Worm (Caenorhabditis elegans) whole organism, young adult: ENCODE measurements around the gene C08E3.15.
"Not testable (repeated sequence)": the region's sequence is repeated elsewhere in the genome, so short reads cannot be mapped to it uniquely, and the experiment has no call there.

Experiments used
- B0035.1 ChIP-seq: sonication (generic microtip); optimal IDR thresholded peaks from 2 replicates; lab custom pipeline; 2016; ENCODE audit warnings: missing genetic modification characterization, mild to moderate bottlenecking, missing compliant biosample characterization, missing genotype, missing genetic modification reagents
- B0261.1 ChIP-seq: sonication (generic microtip); optimal IDR thresholded peaks from 2 replicates; lab custom pipeline; 2016; ENCODE audit warnings: mild to moderate bottlenecking, missing genetic modification characterization, moderate library complexity, missing compliant biosample characterization
- C17E4.6 ChIP-seq: fragments of 200-800 bp; sonication (Bioruptor generic); IDR thresholded peaks from 2 replicates; pipeline ENCODE4 v1.3.6; 2022; ENCODE audit warnings: missing genetic modification reagents, missing genetic modification characterization, missing compliant biosample characterization
- F10E7.11 ChIP-seq: sonication (generic microtip); optimal IDR thresholded peaks from 2 replicates; lab custom pipeline; 2017; ENCODE audit warnings: mild to moderate bottlenecking, missing genetic modification characterization, moderate library complexity, missing compliant biosample characterization
- F49E8.2 ChIP-seq: sonication (generic microtip); optimal IDR thresholded peaks from 3 replicates; lab custom pipeline; 2017; ENCODE audit warnings: missing genetic modification characterization, mild to moderate bottlenecking, missing compliant biosample characterization, antibody characterized with exemption, moderate library complexity; ENCODE audit not compliant: insufficient read depth
- K12H6.12 ChIP-seq: fragments of 200-800 bp; sonication (Bioruptor generic); optimal IDR thresholded peaks from 2 replicates; lab custom pipeline; 2018; ENCODE audit warnings: mild to moderate bottlenecking, missing genetic modification characterization, missing compliant biosample characterization
- Y56A3A.18 ChIP-seq: fragments of 200-800 bp; sonication (Bioruptor generic); IDR thresholded peaks from 2 replicates; pipeline ENCODE4 v1.3.6; 2022; ENCODE audit warnings: missing genetic modification reagents, missing genetic modification characterization, missing compliant biosample characterization
- Y67H2A.10 ChIP-seq: fragments of 200-800 bp; sonication (Bioruptor generic); conservative IDR thresholded peaks from 2 replicates; pipeline ENCODE4 v1.3.6; 2022; ENCODE audit warnings: missing genetic modification reagents, missing genetic modification characterization, missing compliant biosample characterization
- akir-1 ChIP-seq: fragments of 200-800 bp; sonication (Bioruptor generic); optimal IDR thresholded peaks from 2 replicates; lab custom pipeline; 2018; ENCODE audit warnings: mild to moderate bottlenecking, missing genetic modification characterization, moderate library complexity, missing compliant biosample characterization
- ama-1 ChIP-seq, 3 experiments: fragments of 150-350 bp in 1 of 3; sonication (generic microtip) in 2 of 3; optimal IDR thresholded peaks; 2 replicates each; lab custom pipeline; 2014 to 2018; ENCODE audit warnings: missing biosample characterization in 2 of 3, missing genetic modification characterization in 2 of 3, missing genetic modification reagents in 2 of 3
- aptf-2 ChIP-seq: fragments of 200-800 bp; sonication (Bioruptor generic); conservative IDR thresholded peaks from 2 replicates; pipeline ENCODE4 v1.3.6; 2022; ENCODE audit warnings: missing genetic modification reagents, missing genetic modification characterization, missing compliant biosample characterization
- attf-3 ChIP-seq: fragments of 200-800 bp; sonication (Bioruptor generic); conservative IDR thresholded peaks from 2 replicates; pipeline ENCODE4 v1.3.6; 2022; ENCODE audit warnings: missing genetic modification reagents, missing genetic modification characterization, missing compliant biosample characterization
- ceh-58 ChIP-seq: fragments of 200-800 bp; sonication (Bioruptor generic); IDR thresholded peaks from 2 replicates; pipeline ENCODE4 v1.3.6; 2022; ENCODE audit warnings: missing genetic modification characterization, missing compliant biosample characterization
- ceh-91 ChIP-seq: fragments of 200-800 bp; sonication (Bioruptor generic); IDR thresholded peaks from 2 replicates; pipeline ENCODE4 v1.3.6; 2022; ENCODE audit warnings: missing genetic modification reagents, missing genetic modification characterization, missing compliant biosample characterization
- dox-1 ChIP-seq: fragments of 200-800 bp; sonication (Bioruptor generic); IDR thresholded peaks from 2 replicates; pipeline ENCODE4 v1.3.6; 2022; ENCODE audit warnings: missing genetic modification reagents, missing genetic modification characterization, missing compliant biosample characterization
- dpl-1 ChIP-seq: fragments of 150-350 bp; optimal IDR thresholded peaks from 2 replicates; lab custom pipeline; 2014; ENCODE audit warnings: missing biosample characterization, missing genetic modification reagents, missing genetic modification characterization
- egrh-3 ChIP-seq: fragments of 200-800 bp; sonication (Bioruptor generic); IDR thresholded peaks from 2 replicates; pipeline ENCODE4 v1.3.6; 2022; ENCODE audit warnings: missing genetic modification reagents, missing genetic modification characterization, missing compliant biosample characterization
- hmg-20 ChIP-seq: fragments of 200-800 bp; sonication (Bioruptor generic); IDR thresholded peaks from 2 replicates; pipeline ENCODE4 v1.3.6; 2022; ENCODE audit warnings: missing genetic modification reagents, missing genetic modification characterization, missing compliant biosample characterization
- mxl-1 ChIP-seq: sonication (generic microtip); optimal IDR thresholded peaks from 2 replicates; lab custom pipeline; 2016; ENCODE audit warnings: missing genetic modification characterization, missing compliant biosample characterization
- nfya-1 ChIP-seq: sonication (generic microtip); optimal IDR thresholded peaks from 2 replicates; lab custom pipeline; 2017; ENCODE audit warnings: antibody characterized with exemption, missing compliant biosample characterization, missing genetic modification characterization, borderline replicate concordance; ENCODE audit not compliant: insufficient read depth
- nhr-80 ChIP-seq: sonication (generic microtip); optimal IDR thresholded peaks from 2 replicates; lab custom pipeline; 2016; ENCODE audit warnings: missing genetic modification characterization, missing compliant biosample characterization
- sea-2 ChIP-seq: fragments of 200-800 bp; sonication (Bioruptor generic); IDR thresholded peaks from 2 replicates; pipeline ENCODE4 v1.3.6; 2022; ENCODE audit warnings: missing genetic modification characterization, missing compliant biosample characterization
- snpc-1.1 ChIP-seq: sonication (generic microtip); optimal IDR thresholded peaks from 2 replicates; lab custom pipeline; 2017; ENCODE audit warnings: missing genetic modification characterization, mild to moderate bottlenecking, missing compliant biosample characterization, antibody characterized with exemption, moderate library complexity, missing genotype, missing genetic modification reagents; ENCODE audit not compliant: insufficient read depth
- snpc-1.3 ChIP-seq: sonication (generic microtip); optimal IDR thresholded peaks from 2 replicates; lab custom pipeline; 2017; ENCODE audit warnings: missing genetic modification characterization, mild to moderate bottlenecking, missing compliant biosample characterization, antibody characterized with exemption, moderate library complexity, missing genotype, missing genetic modification reagents; ENCODE audit not compliant: insufficient read depth
- snpc-4 ChIP-seq, 5 experiments: fragments of 150-350 bp in 1 of 5; sonication (generic microtip) in 4 of 5; optimal IDR thresholded peaks; 2 replicates each; lab custom pipeline; 2014 to 2018; ENCODE audit warnings: missing genetic modification characterization in 5 of 5, missing biosample characterization in 3 of 5, antibody characterized with exemption in 2 of 5, mild to moderate bottlenecking in 2 of 5, missing compliant biosample characterization in 2 of 5, missing genotype in 2 of 5, moderate library complexity in 2 of 5, missing genetic modification reagents in 1 of 5
- zfh-2 ChIP-seq: fragments of 200-800 bp; sonication (Bioruptor generic); conservative IDR thresholded peaks from 2 replicates; pipeline ENCODE4 v1.3.6; 2022; ENCODE audit warnings: missing genetic modification reagents, missing genetic modification characterization, missing compliant biosample characterization
- zim-3 ChIP-seq: sonication (generic microtip); optimal IDR thresholded peaks from 2 replicates; lab custom pipeline; 2017; ENCODE audit warnings: mild to moderate bottlenecking, missing genetic modification characterization, moderate library complexity, missing compliant biosample characterization
- ztf-22 ChIP-seq: fragments of 200-800 bp; sonication (Bioruptor generic); optimal IDR thresholded peaks from 2 replicates; lab custom pipeline; 2018; ENCODE audit warnings: mild to moderate bottlenecking, missing genetic modification characterization, moderate library complexity, missing compliant biosample characterization
- ztf-25 ChIP-seq: fragments of 200-800 bp; sonication (Bioruptor generic); IDR thresholded peaks from 2 replicates; pipeline ENCODE4 v1.3.6; 2022; ENCODE audit warnings: missing genetic modification reagents, missing genetic modification characterization, missing compliant biosample characterization
- ztf-3 ChIP-seq: fragments of 200-800 bp; sonication (Bioruptor generic); optimal IDR thresholded peaks from 2 replicates; lab custom pipeline; 2018; ENCODE audit warnings: mild to moderate bottlenecking, missing genetic modification characterization, missing compliant biosample characterization

C08E3.15 gene

DNA sequence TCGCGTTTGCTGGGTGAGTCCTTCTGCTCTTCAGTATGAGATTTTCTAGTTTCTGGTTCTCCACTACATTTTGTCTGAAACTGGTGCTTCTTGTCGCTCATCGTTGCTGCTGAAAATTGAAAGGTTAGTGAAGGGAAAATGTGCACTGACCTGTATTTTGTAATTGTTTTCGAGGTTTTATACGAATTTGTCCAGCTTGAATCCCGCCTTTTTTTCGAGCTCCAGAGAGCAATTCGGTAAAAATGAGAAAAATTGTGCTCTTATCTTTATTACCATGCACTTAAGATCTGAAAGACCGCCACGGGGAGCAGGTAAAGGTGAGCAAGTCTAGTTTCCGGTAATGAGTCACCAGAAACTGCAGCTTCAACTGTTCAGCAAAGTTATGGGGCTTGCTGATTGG is at the start of gene C08E3.15:
TSS of gene C08E3.15 (minus strand) at position 101 of the 400 bp plus-strand sequence.
- not testable (repeated sequence) for TF ChIP-seq attf-3 (GFP tag; lab: Robert Waterston, UW); K12H6.12 (tag; lab: Kevin White, UChicago); ztf-25 (GFP tag; lab: Robert Waterston, UW)

DNA sequence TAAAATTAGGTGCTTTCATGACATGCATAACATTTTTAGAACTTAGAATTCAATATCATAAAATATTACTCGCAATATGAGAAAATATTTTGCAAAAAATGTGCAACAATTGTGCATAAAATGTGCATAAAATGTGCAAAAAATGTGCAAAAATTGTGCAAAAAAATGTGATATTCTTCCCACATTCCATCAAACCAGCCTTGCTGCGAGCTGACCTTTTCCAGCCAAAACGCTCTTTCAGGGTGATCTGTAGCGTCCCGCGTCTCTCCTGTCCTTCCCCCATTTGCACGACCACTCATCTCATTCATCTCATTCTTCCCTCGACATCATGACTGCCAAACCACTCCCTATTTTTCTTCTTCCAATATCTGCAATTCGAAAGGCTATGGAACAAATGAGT is 48.4 kb upstream of the C08E3.15 start, which contains the start of gene fbxb-17:
TSS of gene fbxb-17 (plus strand) at position 301 of the 400 bp plus-strand sequence.
- no peak for TF ChIP-seq sea-2 (GFP tag; lab: Robert Waterston, UW)
- TF ChIP-seq egrh-3, result no peak

ce11 chrII:1672673-1673072 is 45.0 kb upstream of the C08E3.15 start:
- TF ChIP-seq zim-3, result no peak
- peak; percentile 29; the same call in 1 of the 2 replicates for TF ChIP-seq zfh-2 (GFP tag; lab: Robert Waterston, UW)
- TF ChIP-seq akir-1, result no peak
- no peak for TF ChIP-seq ztf-3 (GFP tag; lab: Kevin White, UChicago)

- TF ChIP-seq ceh-91 (GFP tag; lab: Robert Waterston, UW) (no peak), zfh-2 (GFP tag; lab: Robert Waterston, UW) (0 out of 2 replicates have a peak, but pooled peaks have one; percentile 33)
These were observed 43.3 kb upstream of the C08E3.15 start for ce11 chrII:1670985-1671384.

DNA sequence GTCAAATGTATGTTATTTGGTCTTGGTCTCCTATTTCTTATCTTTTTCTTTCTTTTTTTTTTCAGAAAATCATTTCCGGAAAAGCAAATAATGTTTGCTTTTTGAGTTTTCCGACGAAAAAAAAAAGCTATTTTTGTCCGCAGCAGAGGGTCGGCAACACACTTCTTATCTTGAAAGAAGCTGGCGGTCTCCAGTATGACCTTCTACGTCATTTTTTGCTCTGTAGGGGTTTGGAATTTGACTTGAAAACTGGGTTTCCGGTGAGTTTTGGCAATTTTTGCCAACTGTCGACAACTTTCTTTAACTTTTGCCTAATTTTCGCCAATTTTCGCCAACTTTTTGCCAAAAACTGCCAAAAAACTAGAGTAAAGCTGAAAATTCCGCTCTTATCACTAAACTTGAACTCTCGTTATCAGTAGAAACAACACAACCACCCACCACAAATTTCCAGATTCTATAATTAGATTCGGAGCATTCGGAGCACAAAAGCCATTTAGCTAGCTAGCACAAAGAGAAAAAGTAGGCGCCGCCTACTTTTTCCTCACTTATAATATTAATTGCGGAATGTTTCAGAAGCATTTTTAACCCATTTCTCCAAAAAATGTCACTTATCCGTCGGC is 42.7 kb upstream of the C08E3.15 start, which contains the start of gene nhx-6:
TSS of gene nhx-6 (plus strand) at position 570 of the 620 bp plus-strand sequence.
- TF ChIP-seq nhr-80 (tag; lab: Kevin White, UChicago) (peak; percentile 47), dox-1 (GFP tag; lab: Robert Waterston, UW) (0 out of 2 replicates have a peak, but pooled peaks have one; percentile 17), hmg-20 (GFP tag; lab: Robert Waterston, UW) (no peak)
- TF ChIP-seq, all 124 proteins: peak for 2

DNA sequence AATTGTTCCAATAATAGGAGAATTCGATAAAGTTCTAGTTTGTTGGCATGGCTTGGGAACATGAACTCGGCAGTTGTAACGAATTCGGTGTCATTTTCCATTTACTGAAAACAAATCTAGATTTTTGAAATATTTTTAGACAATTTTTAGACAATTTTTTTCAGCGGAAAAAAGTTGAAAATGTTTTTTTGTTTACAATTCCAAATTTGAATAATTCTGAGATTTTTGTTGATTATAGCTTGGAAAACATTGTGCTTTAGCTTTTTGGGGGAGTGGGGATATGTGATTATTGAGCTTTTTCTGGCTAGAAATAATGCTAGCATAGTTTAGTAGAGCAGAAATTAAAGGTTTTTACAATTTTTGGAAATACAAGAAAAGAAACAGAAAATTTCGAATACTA is 41.2 kb upstream of the C08E3.15 start, which contains the start of gene srw-97:
TSS of gene srw-97 (minus strand) at position 101 of the 400 bp plus-strand sequence.
- no peak for TF ChIP-seq ama-1 (optimal IDR thresholded peaks at IDR 0.05; lab: Kevin White, UChicago)
- no peak for TF ChIP-seq ama-1 (GFP tag; optimal IDR thresholded peaks at IDR 0.05; lab: Kevin White, UChicago)
- no peak for TF ChIP-seq aptf-2 (GFP tag; lab: Robert Waterston, UW)
- TF ChIP-seq dox-1 (GFP tag; lab: Robert Waterston, UW), result no peak
- no peak for TF ChIP-seq snpc-1.3 (tag; lab: Kevin White, UChicago)
- no peak for TF ChIP-seq Y56A3A.18
- TF ChIP-seq ceh-58 (GFP tag; lab: Robert Waterston, UW), result no peak
- no peak for TF ChIP-seq snpc-1.1
- no peak for TF ChIP-seq ztf-22 (GFP tag; lab: Kevin White, UChicago)
- TF ChIP-seq C17E4.6 (GFP tag; lab: Robert Waterston, UW), result no peak
- no peak for TF ChIP-seq F10E7.11 (tag; lab: Kevin White, UChicago)
- no peak for TF ChIP-seq Y67H2A.10 (GFP tag; lab: Robert Waterston, UW)
- no peak for TF ChIP-seq nfya-1 (tag; lab: Kevin White, UChicago)

ce11 chrII:1666025-1666424 is 38.3 kb upstream of the C08E3.15 start, which contains the start of gene srlf-29:
Gene srlf-29 (plus strand): TSS chrII:1666325.
- TF ChIP-seq F10E7.11 (tag; lab: Kevin White, UChicago), result no peak
- TF ChIP-seq snpc-1.3 (tag; lab: Kevin White, UChicago), result no peak
- no peak for TF ChIP-seq snpc-4 (GFP tag; optimal IDR thresholded peaks at IDR 0.05; lab: Kevin White, UChicago)
- TF ChIP-seq snpc-4 (tag; optimal IDR thresholded peaks at IDR 0.05; lab: Kevin White, UChicago), result no peak
- no peak for TF ChIP-seq B0035.1 (tag; lab: Kevin White, UChicago)
- no peak for TF ChIP-seq mxl-1 (tag; lab: Kevin White, UChicago)
- no peak for TF ChIP-seq F49E8.2 (tag; lab: Kevin White, UChicago)
- no peak for TF ChIP-seq B0261.1 (tag; lab: Kevin White, UChicago)
- TF ChIP-seq snpc-1.1, result no peak
- no peak for TF ChIP-seq dpl-1
